Worm (Caenorhabditis elegans) whole organism, early embryonic: Measurements from ENCODE around the gene K08D9.6.

Source experiments
- F13C5.2 ChIP-seq: sonication (generic microtip); optimal IDR thresholded peaks from 2 replicates; lab custom pipeline; 2017; ENCODE audit warnings: mild to moderate bottlenecking, missing genetic modification characterization, inconsistent platforms, missing compliant biosample characterization
- ama-1 ChIP-seq: fragments of 150-350 bp; optimal IDR thresholded peaks from 2 replicates; lab custom pipeline; 2014
- ceh-13 ChIP-seq: fragments of 200-800 bp; sonication (Bioruptor generic); optimal IDR thresholded peaks from 2 replicates; lab custom pipeline; 2018; ENCODE audit warnings: mild to moderate bottlenecking, missing genetic modification characterization, missing compliant biosample characterization
- ceh-36 ChIP-seq: sonication (generic microtip); optimal IDR thresholded peaks from 2 replicates; lab custom pipeline; 2016; ENCODE audit warnings: missing genetic modification characterization, inconsistent platforms, missing compliant biosample characterization
- ets-7 ChIP-seq: sonication (generic microtip); optimal IDR thresholded peaks from 2 replicates; lab custom pipeline; 2016; ENCODE audit warnings: missing genotype, missing genetic modification characterization, missing compliant biosample characterization
- flt-1 ChIP-seq: fragments of 200-800 bp; sonication (Bioruptor generic); IDR thresholded peaks from 2 replicates; pipeline ENCODE4 v1.3.6; 2022; ENCODE audit warnings: missing genetic modification characterization, missing compliant biosample characterization
- hmbx-1 ChIP-seq: sonication (generic microtip); optimal IDR thresholded peaks from 2 replicates; lab custom pipeline; 2016; ENCODE audit warnings: mild to moderate bottlenecking, missing genetic modification characterization, missing compliant biosample characterization
- hmg-4 ChIP-seq: fragments of 200-800 bp; sonication (Bioruptor generic); optimal IDR thresholded peaks from 2 replicates; lab custom pipeline; 2018; ENCODE audit warnings: mild to moderate bottlenecking, missing genetic modification characterization, missing compliant biosample characterization
- hnd-1 ChIP-seq: sonication (generic microtip); optimal IDR thresholded peaks from 2 replicates; lab custom pipeline; 2016; ENCODE audit warnings: missing genetic modification characterization, missing compliant biosample characterization
- tbx-11 ChIP-seq: fragments of 200-800 bp; sonication (Bioruptor generic); IDR thresholded peaks from 2 replicates; pipeline ENCODE4 v1.3.6; 2022; ENCODE audit warnings: missing genetic modification characterization, missing compliant biosample characterization

ce11 chrV:3234887-3235286 lies at the start of gene K08D9.6:
- TF ChIP-seq ama-1 (lab: Kevin White, UChicago) (no peak), tbx-11 (GFP tag; lab: Robert Waterston, UW) (no peak), ets-7 (tag; lab: Kevin White, UChicago) (no peak), F13C5.2 (tag; lab: Kevin White, UChicago) (no peak), flt-1 (GFP tag; lab: Robert Waterston, UW) (no peak), ceh-13 (no peak), ceh-36 (no peak), hmg-4 (GFP tag; lab: Kevin White, UChicago) (no peak), hnd-1 (no peak), hmbx-1 (tag; lab: Kevin White, UChicago) (no peak)
